Worm (Caenorhabditis elegans) whole organism, L4 larva: Measurements from ENCODE around the gene F54D1.6.

Experiments
- D1046.2 ChIP-seq: fragments of 200-800 bp; sonication (Bioruptor generic); IDR thresholded peaks from 2 replicates; pipeline ENCODE4 v1.3.6; 2022; ENCODE audit warnings: missing genetic modification characterization, missing compliant biosample characterization
- ZK337.2 ChIP-seq: fragments of 200-800 bp; sonication (Bioruptor generic); IDR thresholded peaks from 2 replicates; pipeline ENCODE4 v1.3.6; 2022; ENCODE audit warnings: missing genetic modification reagents, missing genetic modification characterization, missing compliant biosample characterization
- aha-1 ChIP-seq: fragments of 150-350 bp; peaks from one replicate; lab custom pipeline; 2014; ENCODE audit warnings: missing biosample characterization, missing genetic modification characterization
- aly-2 ChIP-seq: sonication (generic microtip); optimal IDR thresholded peaks from 2 replicates; lab custom pipeline; 2018; ENCODE audit warnings: missing biosample characterization, missing genetic modification characterization
- arid-1 ChIP-seq: fragments of 200-800 bp; sonication (Bioruptor generic); conservative IDR thresholded peaks from 2 replicates; pipeline ENCODE4 v1.3.6; 2022; ENCODE audit warnings: missing genetic modification reagents, missing genetic modification characterization, missing compliant biosample characterization
- ceh-44 ChIP-seq: fragments of 200-800 bp; sonication (Bioruptor generic); IDR thresholded peaks from 2 replicates; pipeline ENCODE4 v1.3.6; 2022; ENCODE audit warnings: missing genetic modification reagents, missing genetic modification characterization, missing compliant biosample characterization
- ceh-62 ChIP-seq: sonication (generic microtip); optimal IDR thresholded peaks from 2 replicates; lab custom pipeline; 2017; ENCODE audit warnings: missing biosample characterization, missing genetic modification characterization
- ceh-82 ChIP-seq: sonication (generic microtip); optimal IDR thresholded peaks from 2 replicates; lab custom pipeline; 2017; ENCODE audit warnings: missing biosample characterization, missing genetic modification characterization
- ces-1 ChIP-seq: fragments of 150-350 bp; sonication (generic microtip); optimal IDR thresholded peaks from 4 replicates; lab custom pipeline; 2014; ENCODE audit warnings: missing biosample characterization, missing genetic modification reagents, missing genetic modification characterization
- ctbp-1 ChIP-seq: fragments of 200-800 bp; sonication (Bioruptor generic); IDR thresholded peaks from 2 replicates; pipeline ENCODE4 v1.3.6; 2022; ENCODE audit warnings: missing genetic modification reagents, missing genetic modification characterization, missing compliant biosample characterization
- daf-12 ChIP-seq: fragments of 150-350 bp; optimal IDR thresholded peaks from 2 replicates; lab custom pipeline; 2014; ENCODE audit warnings: missing biosample characterization, missing genetic modification reagents, missing genetic modification characterization
- daf-16 ChIP-seq, 3 experiments: sonication (generic microtip); optimal IDR thresholded peaks; 2 replicates each; lab custom pipeline; 2016 to 2017; ENCODE audit warnings: missing genetic modification characterization in 3 of 3, missing genetic modification reagents in 3 of 3, mild to moderate bottlenecking in 2 of 3, missing compliant biosample characterization in 2 of 3, missing biosample characterization in 1 of 3, moderate library complexity in 1 of 3
- daf-19 ChIP-seq: fragments of 200-800 bp; sonication (Bioruptor generic); conservative IDR thresholded peaks from 2 replicates; pipeline ENCODE4 v1.3.6; 2022; ENCODE audit warnings: missing genetic modification characterization, missing compliant biosample characterization
- dve-1 ChIP-seq: sonication (generic microtip); optimal IDR thresholded peaks from 2 replicates; lab custom pipeline; 2017; ENCODE audit warnings: antibody characterized with exemption, mild to moderate bottlenecking, missing genetic modification characterization, missing compliant biosample characterization; ENCODE audit not compliant: insufficient read depth
- egl-27 ChIP-seq: sonication (generic microtip); optimal IDR thresholded peaks from 3 replicates; lab custom pipeline; 2017; ENCODE audit warnings: missing biosample characterization, missing genetic modification reagents, missing genetic modification characterization
- egl-43 ChIP-seq: fragments of 200-800 bp; sonication (Bioruptor generic); IDR thresholded peaks from 2 replicates; pipeline ENCODE4 v1.3.6; 2022; ENCODE audit warnings: missing genetic modification reagents, missing genetic modification characterization, missing compliant biosample characterization
- fkh-10 ChIP-seq: fragments of 150-350 bp; optimal IDR thresholded peaks from 2 replicates; lab custom pipeline; 2014; ENCODE audit warnings: missing biosample characterization, missing genetic modification reagents, missing genetic modification characterization
- fos-1 ChIP-seq: fragments of 150-350 bp; optimal IDR thresholded peaks from 2 replicates; lab custom pipeline; 2014; ENCODE audit warnings: missing biosample characterization, missing genetic modification characterization
- gei-8 ChIP-seq: fragments of 200-800 bp; sonication (Bioruptor generic); optimal IDR thresholded peaks from 2 replicates; lab custom pipeline; 2018; ENCODE audit warnings: mild to moderate bottlenecking, missing genetic modification characterization, missing compliant biosample characterization
- hlh-30 ChIP-seq: sonication (generic microtip); optimal IDR thresholded peaks from 2 replicates; lab custom pipeline; 2017; ENCODE audit warnings: antibody characterized with exemption, mild to moderate bottlenecking, missing genetic modification characterization, missing compliant biosample characterization; ENCODE audit not compliant: insufficient read depth
- jun-1 ChIP-seq: fragments of 150-350 bp; optimal IDR thresholded peaks from 2 replicates; lab custom pipeline; 2014; ENCODE audit warnings: missing biosample characterization, missing genetic modification reagents, missing genetic modification characterization
- lin-13 ChIP-seq: fragments of 150-350 bp; optimal IDR thresholded peaks from 2 replicates; lab custom pipeline; 2014; ENCODE audit warnings: missing biosample characterization, missing genetic modification reagents, missing genetic modification characterization
- lin-15B ChIP-seq: fragments of 150-350 bp; sonication (generic microtip); optimal IDR thresholded peaks from 3 replicates; lab custom pipeline; 2014; ENCODE audit warnings: missing biosample characterization, missing genetic modification characterization
- lin-29 ChIP-seq: fragments of 200-800 bp; sonication (Bioruptor generic); IDR thresholded peaks from 2 replicates; pipeline ENCODE4 v1.3.6; 2022; ENCODE audit warnings: missing genetic modification reagents, missing genetic modification characterization, missing compliant biosample characterization
- lin-38 ChIP-seq: fragments of 200-800 bp; sonication (Bioruptor generic); IDR thresholded peaks from 2 replicates; pipeline ENCODE4 v1.3.6; 2022; ENCODE audit warnings: missing genetic modification reagents, missing genetic modification characterization, missing compliant biosample characterization
- lin-39 ChIP-seq: fragments of 150-350 bp; optimal IDR thresholded peaks from 2 replicates; lab custom pipeline; 2014; ENCODE audit warnings: missing biosample characterization, missing genetic modification reagents, missing genetic modification characterization
- madf-5 ChIP-seq, 2 experiments: fragments of 200-800 bp; sonication (Bioruptor generic); IDR thresholded peaks; 2 replicates each; pipeline ENCODE4 v1.3.6; 2022; ENCODE audit warnings: missing compliant biosample characterization in 2 of 2, missing genetic modification characterization in 2 of 2
- madf-9 ChIP-seq: fragments of 200-800 bp; sonication (Bioruptor generic); conservative IDR thresholded peaks from 2 replicates; pipeline ENCODE4 v1.3.6; 2022; ENCODE audit warnings: missing genetic modification reagents, missing genetic modification characterization, missing compliant biosample characterization
- mdl-1 ChIP-seq, 2 experiments: fragments of 150-350 bp in 1 of 2; sonication (generic microtip) in 1 of 2; optimal IDR thresholded peaks; 2 replicates each; lab custom pipeline; 2014 to 2017; ENCODE audit warnings: missing biosample characterization in 2 of 2, missing genetic modification characterization in 2 of 2
- mdt-29 ChIP-seq: fragments of 200-800 bp; sonication (Bioruptor generic); IDR thresholded peaks from 2 replicates; pipeline ENCODE4 v1.3.6; 2022; ENCODE audit warnings: missing genetic modification reagents, missing genetic modification characterization, missing compliant biosample characterization
- nhr-111 ChIP-seq: fragments of 200-800 bp; sonication (Bioruptor generic); optimal IDR thresholded peaks from 2 replicates; lab custom pipeline; 2018; ENCODE audit warnings: mild to moderate bottlenecking, missing genetic modification characterization, missing compliant biosample characterization
- nhr-28 ChIP-seq: fragments of 150-350 bp; optimal IDR thresholded peaks from 2 replicates; lab custom pipeline; 2014; ENCODE audit warnings: missing biosample characterization, missing genetic modification characterization
- nhr-42 ChIP-seq: fragments of 200-800 bp; sonication (Bioruptor generic); IDR thresholded peaks from 2 replicates; pipeline ENCODE4 v1.3.6; 2022; ENCODE audit warnings: missing genetic modification characterization, missing compliant biosample characterization
- nhr-48 ChIP-seq: sonication (generic microtip); optimal IDR thresholded peaks from 2 replicates; lab custom pipeline; 2016; ENCODE audit warnings: mild to moderate bottlenecking, missing genetic modification characterization, missing compliant biosample characterization
- nhr-6 ChIP-seq: fragments of 150-350 bp; optimal IDR thresholded peaks from 2 replicates; lab custom pipeline; 2014; ENCODE audit warnings: missing biosample characterization, missing genetic modification characterization
- nhr-76 ChIP-seq: fragments of 150-350 bp; optimal IDR thresholded peaks from 2 replicates; lab custom pipeline; 2014; ENCODE audit warnings: missing biosample characterization, missing genetic modification characterization
- nhr-77 ChIP-seq: fragments of 150-350 bp; optimal IDR thresholded peaks from 2 replicates; lab custom pipeline; 2014; ENCODE audit warnings: missing biosample characterization, missing genetic modification characterization
- php-3 ChIP-seq: fragments of 200-800 bp; sonication (Bioruptor generic); IDR thresholded peaks from 2 replicates; pipeline ENCODE4 v1.3.6; 2022; ENCODE audit warnings: missing genetic modification reagents, missing genetic modification characterization, missing compliant biosample characterization
- pqm-1 ChIP-seq: sonication (generic microtip); optimal IDR thresholded peaks from 2 replicates; lab custom pipeline; 2017; ENCODE audit warnings: missing biosample characterization, missing genetic modification characterization
- rbr-2 ChIP-seq: sonication (generic microtip); optimal IDR thresholded peaks from 2 replicates; lab custom pipeline; 2016; ENCODE audit warnings: missing genotype, missing genetic modification characterization, missing compliant biosample characterization
- snpc-1.2 ChIP-seq: fragments of 200-800 bp; sonication (Bioruptor generic); IDR thresholded peaks from 2 replicates; pipeline ENCODE4 v1.3.6; 2022; ENCODE audit warnings: missing genetic modification reagents, missing genetic modification characterization, missing compliant biosample characterization
- spr-3 ChIP-seq: fragments of 200-800 bp; sonication (Bioruptor generic); optimal IDR thresholded peaks from 2 replicates; lab custom pipeline; 2018; ENCODE audit warnings: mild to moderate bottlenecking, missing genetic modification characterization, missing compliant biosample characterization
- vab-7 ChIP-seq: fragments of 200-800 bp; sonication (Bioruptor generic); IDR thresholded peaks from 2 replicates; pipeline ENCODE4 v1.3.6; 2022; ENCODE audit warnings: missing genetic modification reagents, missing genetic modification characterization, missing compliant biosample characterization
- zip-2 ChIP-seq: fragments of 150-350 bp; optimal IDR thresholded peaks from 2 replicates; lab custom pipeline; 2014; ENCODE audit warnings: missing biosample characterization, missing genetic modification characterization

Gene F54D1.6

ce11 chrIV:11287511-11287910 is at the start of gene F54D1.6:
TSS of gene F54D1.6 (plus strand) at chrIV:11287811.
- no peak for TF ChIP-seq nhr-42 (GFP tag; lab: Robert Waterston, UW)
- no peak for TF ChIP-seq zip-2
- no peak for TF ChIP-seq fos-1
- no peak for TF ChIP-seq nhr-77 (tag; lab: Kevin White, UChicago)
- no peak for TF ChIP-seq lin-13 (GFP tag; lab: Kevin White, UChicago)
- TF ChIP-seq daf-16 (GFP tag; optimal IDR thresholded peaks at IDR 0.05; lab: Kevin White, UChicago): no peak
- TF ChIP-seq daf-16 (tag; optimal IDR thresholded peaks at IDR 0.05; lab: Kevin White, UChicago): peak; percentile 17
- TF ChIP-seq ceh-62: no peak
- no peak for TF ChIP-seq madf-5 (GFP tag; IDR thresholded peaks at IDR 0.05; lab: Robert Waterston, UW)

ce11 chrIV:11241368-11241767 is 46.2 kb upstream of the F54D1.6 start, which contains the start of gene C05C12.6:
TSS of gene C05C12.6 (minus strand) at chrIV:11241468.
- no peak for TF ChIP-seq nhr-6 (tag; lab: Kevin White, UChicago)

ce11 chrIV:11247434-11247833 is 40.2 kb upstream of the F54D1.6 start:
- no peak for TF ChIP-seq mdl-1 (tag; optimal IDR thresholded peaks at IDR 0.05; lab: Kevin White, UChicago)
- TF ChIP-seq nhr-28: peak; percentile 74
- TF ChIP-seq daf-16 (GFP tag; optimal IDR thresholded peaks at IDR 0.05; lab: Kevin White, UChicago): no peak
- peak; percentile 85 for TF ChIP-seq daf-16 (tag; optimal IDR thresholded peaks at IDR 0.05; lab: Kevin White, UChicago)
- 0 out of 2 replicates have a peak, but pooled peaks have one; percentile 18 for TF ChIP-seq php-3
- peak; percentile 12 for TF ChIP-seq nhr-77 (tag; lab: Kevin White, UChicago)
- TF ChIP-seq dve-1: peak; percentile 46

ce11 chrIV:11248031-11248631 is 39.5 kb upstream of the F54D1.6 start, which contains the start of gene C05C12.4:
TSS of gene C05C12.4 (minus strand) at chrIV:11248081.
- TF ChIP-seq lin-15B (tag; lab: Kevin White, UChicago) (no peak), lin-38 (no peak), ctbp-1 (no peak), madf-9 (GFP tag; lab: Robert Waterston, UW) (no peak), nhr-77 (tag; lab: Kevin White, UChicago) (peak; percentile 20), lin-29 (no peak), fos-1 (no peak), zip-2 (no peak), egl-27 (tag; lab: Kevin White, UChicago) (no peak), daf-12 (tag; lab: Kevin White, UChicago) (no peak), ceh-44 (no peak), gei-8 (GFP tag; lab: Kevin White, UChicago) (no peak), jun-1 (tag; lab: Kevin White, UChicago) (no peak), dve-1 (peak; percentile 51), nhr-111 (GFP tag; lab: Kevin White, UChicago) (no peak), ces-1 (GFP tag; lab: Kevin White, UChicago) (no peak), egl-43 (GFP tag; lab: Robert Waterston, UW) (no peak), vab-7 (no peak), mdt-29 (GFP tag; lab: Robert Waterston, UW) (no peak), ZK337.2 (GFP tag; lab: Robert Waterston, UW) (no peak), fkh-10 (GFP tag; lab: Kevin White, UChicago) (no peak), hlh-30 (tag; lab: Kevin White, UChicago) (peak; percentile 30), madf-5 (GFP tag; IDR thresholded peaks at IDR 0.05; lab: Robert Waterston, UW) (no peak), ceh-82 (tag; lab: Kevin White, UChicago) (no peak), php-3 (peak; percentile 46; the same call in 1 of the 2 replicates), nhr-28 (peak; percentile 71), spr-3 (GFP tag; lab: Kevin White, UChicago) (no peak), arid-1 (no peak), pqm-1 (tag; lab: Kevin White, UChicago) (peak; percentile 57), lin-39 (no peak), nhr-76 (tag; lab: Kevin White, UChicago) (no peak), rbr-2 (tag; lab: Kevin White, UChicago) (no peak), snpc-1.2 (no peak), aly-2 (no peak), aha-1 (tag; lab: Kevin White, UChicago) (peak; percentile 13), nhr-48 (tag; lab: Kevin White, UChicago) (no peak), daf-19 (GFP tag; lab: Robert Waterston, UW) (no peak), D1046.2 (GFP tag; lab: Robert Waterston, UW) (no peak)
